Fruit fly (Drosophila melanogaster): ENCODE data around the gene CG15312.

The CG15312 gene

DNA sequence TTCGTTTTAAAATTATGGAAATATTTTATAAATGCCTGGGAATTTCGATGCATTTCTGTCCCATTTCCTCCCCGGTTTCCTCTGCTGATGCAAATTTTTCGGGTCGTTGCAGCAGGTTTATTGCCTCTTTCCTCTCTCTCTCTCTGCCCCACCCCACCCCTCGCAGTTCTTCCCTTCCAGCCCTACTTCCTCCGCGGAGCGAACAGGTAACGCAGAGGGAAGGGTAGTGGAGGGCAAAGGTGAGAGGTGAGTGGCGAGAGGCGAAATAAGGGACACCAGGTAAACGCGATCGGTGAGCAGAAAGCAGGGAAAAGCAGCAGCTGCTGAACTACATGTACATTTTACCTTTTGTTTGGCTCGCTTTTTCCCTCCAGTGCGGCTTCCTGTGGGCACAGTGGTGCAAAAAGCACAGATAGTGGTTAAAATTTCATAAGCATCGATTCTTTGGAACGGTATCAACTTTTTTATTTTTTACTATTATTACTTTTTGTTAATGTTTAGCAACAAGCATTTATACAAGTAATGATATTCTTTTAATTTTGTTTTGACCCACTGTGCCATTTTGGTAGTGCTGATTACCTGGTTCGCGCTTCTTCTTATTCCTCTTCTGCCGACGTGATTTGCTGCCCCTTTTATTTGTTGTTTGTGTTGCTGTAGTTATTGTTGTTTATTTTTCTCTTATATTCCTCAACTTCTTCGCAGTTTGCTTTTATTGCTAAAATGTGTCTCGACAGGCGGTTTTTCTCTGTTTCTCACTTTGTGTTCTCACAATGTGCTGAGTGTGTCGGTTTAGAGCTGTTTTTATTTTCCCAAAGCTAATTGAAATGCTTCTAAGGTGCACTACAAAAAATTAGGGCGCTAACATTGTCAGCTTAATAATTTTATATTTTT is 17.6 kb upstream of the CG15312 start (continued):
- TF ChIP-seq Dll (GFP tag; IDR thresholded peaks at IDR 0.05; ENCODE audit: partially characterized antibody): no peak
- TF ChIP-seq ATbp (GFP tag; optimal IDR thresholded peaks at IDR 0.05): peak; percentile 46
- TF ChIP-seq salm (tag; optimal IDR thresholded peaks at IDR 0.05): peak; percentile 37
- no peak for TF ChIP-seq Dref (GFP tag; IDR thresholded peaks at IDR 0.05)
- no peak for TF ChIP-seq Stat92E (GFP tag; optimal IDR thresholded peaks at IDR 0.05)
- peak; percentile 65 for TF ChIP-seq CG8388 (GFP tag; optimal IDR thresholded peaks at IDR 0.05)
- TF ChIP-seq slou (GFP tag; optimal IDR thresholded peaks at IDR 0.05): no peak
- TF ChIP-seq MBD-R2 (GFP tag; IDR thresholded peaks at IDR 0.05): no peak; the same call in 1 of the 2 replicates
- peak; percentile 57; the same call in 1 of the 3 replicates for TF ChIP-seq CG11695 (GFP tag; IDR thresholded peaks at IDR 0.05)
- no peak for TF ChIP-seq trh (GFP tag; optimal IDR thresholded peaks at IDR 0.05)
- TF ChIP-seq CG17829 (tag; optimal IDR thresholded peaks at IDR 0.05): peak; percentile 68
- peak; percentile 36 for TF ChIP-seq CG1529 (GFP tag; optimal IDR thresholded peaks at IDR 0.05)
- TF ChIP-seq Atf-2 (GFP tag; optimal IDR thresholded peaks at IDR 0.05): peak; percentile 38
- no peak for TF ChIP-seq C15 (GFP tag; IDR thresholded peaks at IDR 0.05)
- peak; percentile 22 for TF ChIP-seq Camta (GFP tag; optimal IDR thresholded peaks at IDR 0.05)
- TF ChIP-seq sob (GFP tag; IDR thresholded peaks at IDR 0.05): 0 out of 2 replicates have a peak, but pooled peaks have one; percentile 51
- TF ChIP-seq CoRest (tag; optimal IDR thresholded peaks at IDR 0.05): peak; percentile 48
- TF ChIP-seq CG11560 (tag; IDR thresholded peaks at IDR 0.05): no peak
- no peak for TF ChIP-seq twi (tag; optimal IDR thresholded peaks at IDR 0.05)
- TF ChIP-seq NK7.1 (GFP tag; optimal IDR thresholded peaks at IDR 0.05): no peak
- TF ChIP-seq wor (GFP tag; IDR thresholded peaks at IDR 0.05): peak; percentile 34; the same call in 1 of the 2 replicates
- TF ChIP-seq lmd (GFP tag; IDR thresholded peaks at IDR 0.05): peak; percentile 72
- peak; percentile 15 for TF ChIP-seq CG5245 (GFP tag; optimal IDR thresholded peaks at IDR 0.05)
- no peak for TF ChIP-seq Neu2 (GFP tag; optimal IDR thresholded peaks at IDR 0.05; ENCODE audit: borderline replicate concordance)
- no peak for TF ChIP-seq CG31388 (GFP tag; optimal IDR thresholded peaks at IDR 0.05)
- TF ChIP-seq CTCF (GFP tag; optimal IDR thresholded peaks at IDR 0.05): no peak
- no peak for TF ChIP-seq klu (GFP tag; IDR thresholded peaks at IDR 0.05)
- no peak for TF ChIP-seq Kr (GFP tag; optimal IDR thresholded peaks at IDR 0.05)
- peak; percentile 65 for TF ChIP-seq CG7556 (GFP tag; optimal IDR thresholded peaks at IDR 0.05)
- peak; percentile 63 for TF ChIP-seq gsb-n (tag; optimal IDR thresholded peaks at IDR 0.05)
- no peak for TF ChIP-seq CG30020 (tag; optimal IDR thresholded peaks at IDR 0.05)
- TF ChIP-seq CG17568 (GFP tag; optimal IDR thresholded peaks at IDR 0.05): no peak
- peak; percentile 28 for TF ChIP-seq CG2116 (GFP tag; optimal IDR thresholded peaks at IDR 0.05)
- peak; percentile 59 for TF ChIP-seq CG6254 (GFP tag; optimal IDR thresholded peaks at IDR 0.05)
- TF ChIP-seq croc (GFP tag; conservative IDR thresholded peaks at IDR 0.05): peak; percentile 57; the same call in 2 of the 3 replicates
- TF ChIP-seq zen2 (GFP tag; IDR thresholded peaks at IDR 0.05; ENCODE audit: partially characterized antibody): no peak
- peak; percentile 45; the same call in 1 of the 2 replicates for TF ChIP-seq CG4360 (GFP tag; IDR thresholded peaks at IDR 0.05)
- TF ChIP-seq eve (GFP tag; optimal IDR thresholded peaks at IDR 0.05): peak in 1 of 2 experiments; percentile 9
- peak; percentile 59; the same call in 1 of the 3 replicates for TF ChIP-seq ase (GFP tag; IDR thresholded peaks at IDR 0.05)
- peak; percentile 74 for TF ChIP-seq corto (GFP tag; optimal IDR thresholded peaks at IDR 0.05)
- peak; percentile 92 for TF ChIP-seq sens (GFP tag)
- TF ChIP-seq Sry-β (GFP tag; optimal IDR thresholded peaks at IDR 0.05): no peak
- peak; percentile 35 for TF ChIP-seq CG18011 (GFP tag; optimal IDR thresholded peaks at IDR 0.05)
- peak; percentile 9 for TF ChIP-seq tup (GFP tag; optimal IDR thresholded peaks at IDR 0.05)
- TF ChIP-seq CG13775 (GFP tag; optimal IDR thresholded peaks at IDR 0.05): peak; percentile 67
- TF ChIP-seq ash1 (GFP tag; optimal IDR thresholded peaks at IDR 0.05): no peak
- peak; percentile 60; the same call in 2 of the 3 replicates for TF ChIP-seq CG17361 (GFP tag; IDR thresholded peaks at IDR 0.05)
- peak; percentile 56 for TF ChIP-seq CG33557 (GFP tag; optimal IDR thresholded peaks at IDR 0.05)
- peak; percentile 32 for TF ChIP-seq CG11723 (GFP tag; optimal IDR thresholded peaks at IDR 0.05)
